Fruit fly (Drosophila melanogaster) whole organism, pupa: ENCODE data around the gene CG31710.

Experiments
- CG10348 ChIP-seq: fragments of 200-800 bp; sonication (Bioruptor generic); IDR thresholded peaks from 2 replicates; pipeline ENCODE4 v1.3.6; 2022; ENCODE audit warnings: missing biosample characterization, missing genetic modification characterization
- CG12605 ChIP-seq: fragments of 200-800 bp; sonication (Bioruptor generic); IDR thresholded peaks from 2 replicates; pipeline ENCODE4 v1.3.6; 2022; ENCODE audit warnings: missing biosample characterization, missing genetic modification characterization
- CG13204 ChIP-seq: fragments of 200-800 bp; sonication (Bioruptor generic); optimal IDR thresholded peaks from 2 replicates; lab custom pipeline; 2018; ENCODE audit warnings: missing biosample characterization, mild to moderate bottlenecking, missing genetic modification characterization, moderate library complexity
- CG14655 ChIP-seq: fragments of 200-800 bp; sonication (Bioruptor generic); optimal IDR thresholded peaks from 3 replicates; lab custom pipeline; 2017; ENCODE audit warnings: mild to moderate bottlenecking, missing biosample characterization, missing genetic modification reagents, missing genetic modification characterization
- CG15710 ChIP-seq: fragments of 200-800 bp; sonication (Bioruptor generic); optimal IDR thresholded peaks from 2 replicates; lab custom pipeline; 2018; ENCODE audit warnings: missing biosample characterization, mild to moderate bottlenecking, missing genetic modification characterization, moderate library complexity
- CG17806 ChIP-seq: fragments of 200-800 bp; sonication (Bioruptor generic); optimal IDR thresholded peaks from 2 replicates; lab custom pipeline; 2018; ENCODE audit warnings: missing biosample characterization, mild to moderate bottlenecking, missing genetic modification characterization, moderate library complexity
- CG32121 ChIP-seq: fragments of 200-800 bp; sonication (Bioruptor generic); IDR thresholded peaks from 2 replicates; pipeline ENCODE4 v1.3.6; 2022; ENCODE audit warnings: missing biosample characterization, missing genetic modification characterization
- CG34367 ChIP-seq: fragments of 200-800 bp; sonication (Bioruptor generic); optimal IDR thresholded peaks from 2 replicates; lab custom pipeline; 2018; ENCODE audit warnings: missing biosample characterization, mild to moderate bottlenecking, missing genetic modification characterization
- CG4496 ChIP-seq: fragments of 200-800 bp; sonication (Bioruptor generic); IDR thresholded peaks from 3 replicates; pipeline ENCODE4 v1.3.6; 2022; ENCODE audit warnings: missing biosample characterization, missing genetic modification characterization
- CG8159 ChIP-seq: fragments of 200-800 bp; sonication (Bioruptor generic); optimal IDR thresholded peaks from 3 replicates; lab custom pipeline; 2018; ENCODE audit warnings: missing biosample characterization, mild to moderate bottlenecking, missing genetic modification characterization, moderate library complexity
- CG8301 ChIP-seq: fragments of 200-800 bp; sonication (Bioruptor generic); optimal IDR thresholded peaks from 2 replicates; lab custom pipeline; 2018; ENCODE audit warnings: missing biosample characterization, mild to moderate bottlenecking, missing genetic modification characterization
- CG9948 ChIP-seq: fragments of 200-800 bp; sonication (Bioruptor generic); optimal IDR thresholded peaks from 2 replicates; lab custom pipeline; 2018; ENCODE audit warnings: missing biosample characterization, mild to moderate bottlenecking, missing genetic modification characterization, moderate library complexity
- D1 ChIP-seq: fragments of 200-800 bp; sonication (Bioruptor generic); optimal IDR thresholded peaks from 2 replicates; lab custom pipeline; 2018; ENCODE audit warnings: missing biosample characterization, mild to moderate bottlenecking, missing genetic modification characterization, moderate library complexity
- EcR ChIP-seq: fragments of 200-800 bp; sonication (Bioruptor generic); optimal IDR thresholded peaks from 3 replicates; lab custom pipeline; 2019; ENCODE audit warnings: missing biosample characterization, missing genetic modification characterization, mild to moderate bottlenecking, moderate library complexity, missing genetic modification reagents
- Ets98B ChIP-seq: fragments of 200-800 bp; sonication (Bioruptor generic); IDR thresholded peaks from 2 replicates; pipeline ENCODE4 v1.3.6; 2022; ENCODE audit warnings: missing biosample characterization, missing genetic modification characterization
- Pif1A ChIP-seq: fragments of 200-800 bp; sonication (Bioruptor generic); optimal IDR thresholded peaks from 3 replicates; lab custom pipeline; 2016; ENCODE audit warnings: missing biosample characterization, missing genetic modification characterization
- Pif1B ChIP-seq: fragments of 200-800 bp; sonication (Bioruptor generic); optimal IDR thresholded peaks from 3 replicates; lab custom pipeline; 2016; ENCODE audit warnings: missing biosample characterization, missing genetic modification characterization
- Snoo ChIP-seq: fragments of 200-800 bp; sonication (Bioruptor generic); optimal IDR thresholded peaks from 3 replicates; lab custom pipeline; 2017; ENCODE audit warnings: missing biosample characterization, mild to moderate bottlenecking, missing genetic modification characterization, inconsistent platforms
- fd96Ca ChIP-seq: fragments of 200-800 bp; sonication (Bioruptor generic); IDR thresholded peaks from 3 replicates; pipeline ENCODE4 v1.3.6; 2022; ENCODE audit warnings: missing biosample characterization, missing genetic modification characterization
- gl ChIP-seq: fragments of 200-800 bp; sonication (Bioruptor generic); optimal IDR thresholded peaks from 2 replicates; lab custom pipeline; 2018; ENCODE audit warnings: missing biosample characterization, mild to moderate bottlenecking, missing genetic modification characterization
- rn ChIP-seq: fragments of 200-800 bp; sonication (Bioruptor generic); IDR thresholded peaks from 2 replicates; pipeline ENCODE4 v1.3.6; 2022; ENCODE audit warnings: missing biosample characterization, missing genetic modification characterization

Gene CG31710

dm6 chr2L:9691230-9691629 lies 14.5 kb downstream of the CG31710 start:
- TF ChIP-seq CG10348 (GFP tag; lab: Robert Waterston, UW) (no peak), gl (tag; lab: Kevin White, UChicago) (no peak), CG12605 (0 out of 2 replicates have a peak, but pooled peaks have one; percentile 25), Pif1B (GFP tag; lab: Kevin White, UChicago) (no peak), CG9948 (tag; lab: Kevin White, UChicago) (no peak), CG14655 (GFP tag; lab: Kevin White, UChicago) (no peak), CG17806 (tag; lab: Kevin White, UChicago) (no peak)

- TF ChIP-seq rn (GFP tag; lab: Robert Waterston, UW) (no peak), EcR (GFP tag; lab: Kevin White, UChicago) (no peak)
Measured at dm6 chr2L:9690550-9691197, 15.1 kb downstream of the CG31710 start.

dm6 chr2L:9685993-9686392 lies 19.8 kb downstream of the CG31710 start:
- TF ChIP-seq EcR (GFP tag; lab: Kevin White, UChicago) (no peak), CG9948 (tag; lab: Kevin White, UChicago) (no peak), CG17806 (tag; lab: Kevin White, UChicago) (no peak)

- TF ChIP-seq CG9948 (tag; lab: Kevin White, UChicago) (no peak), Snoo (tag; lab: Kevin White, UChicago) (no peak), gl (tag; lab: Kevin White, UChicago) (no peak), CG15710 (tag; lab: Kevin White, UChicago) (no peak), CG8159 (tag; lab: Kevin White, UChicago) (no peak), Pif1B (GFP tag; lab: Kevin White, UChicago) (no peak), CG34367 (no peak), Ets98B (GFP tag; lab: Robert Waterston, UW) (no peak), CG32121 (no peak), CG13204 (GFP tag; lab: Kevin White, UChicago) (no peak), D1 (no peak), CG8301 (tag; lab: Kevin White, UChicago) (no peak), CG12605 (no peak)
- TF ChIP-seq, all 21 proteins: peak for 0
Measured at dm6 chr2L:9685184-9685583, 20.6 kb downstream of the CG31710 start.

- TF ChIP-seq EcR (GFP tag; lab: Kevin White, UChicago), result peak; percentile 49
- peak; percentile 2 for TF ChIP-seq CG8159 (tag; lab: Kevin White, UChicago)
- peak; percentile 11 for TF ChIP-seq CG15710 (tag; lab: Kevin White, UChicago)
- TF ChIP-seq CG8301 (tag; lab: Kevin White, UChicago), result no peak
Measured at dm6 chr2L:9684108-9684507, 21.6 kb downstream of the CG31710 start.

- no peak for TF ChIP-seq CG17806 (tag; lab: Kevin White, UChicago)
- no peak for TF ChIP-seq D1
- no peak for TF ChIP-seq CG10348 (GFP tag; lab: Robert Waterston, UW)
- no peak for TF ChIP-seq Ets98B (GFP tag; lab: Robert Waterston, UW)
- TF ChIP-seq, all 21 proteins: peak for 0
Measured at dm6 chr2L:9679789-9680188, 26.0 kb downstream of the CG31710 start.

- TF ChIP-seq CG13204 (GFP tag; lab: Kevin White, UChicago) (no peak), CG10348 (GFP tag; lab: Robert Waterston, UW) (no peak), CG15710 (tag; lab: Kevin White, UChicago) (no peak), CG32121 (no peak), CG8159 (tag; lab: Kevin White, UChicago) (no peak), CG8301 (tag; lab: Kevin White, UChicago) (no peak), CG9948 (tag; lab: Kevin White, UChicago) (no peak)
Measured at dm6 chr2L:9677101-9677500, 28.7 kb downstream of the CG31710 start.

- no peak for TF ChIP-seq CG32121
Measured at dm6 chr2L:9673235-9673634, 32.5 kb downstream of the CG31710 start.

dm6 chr2L:9672246-9672645 lies 33.5 kb downstream of the CG31710 start:
- no peak for TF ChIP-seq rn (GFP tag; lab: Robert Waterston, UW)
- no peak for TF ChIP-seq Ets98B (GFP tag; lab: Robert Waterston, UW)
- TF ChIP-seq Snoo (tag; lab: Kevin White, UChicago), result no peak
- TF ChIP-seq D1, result no peak
- no peak for TF ChIP-seq fd96Ca
- no peak for TF ChIP-seq CG4496 (GFP tag; lab: Robert Waterston, UW)
- TF ChIP-seq CG34367, result no peak
- TF ChIP-seq CG15710 (tag; lab: Kevin White, UChicago), result no peak
- no peak for TF ChIP-seq EcR (GFP tag; lab: Kevin White, UChicago)
- TF ChIP-seq CG8301 (tag; lab: Kevin White, UChicago), result no peak
- TF ChIP-seq CG14655 (GFP tag; lab: Kevin White, UChicago), result no peak
- no peak for TF ChIP-seq Pif1B (GFP tag; lab: Kevin White, UChicago)
- no peak for TF ChIP-seq Pif1A
- TF ChIP-seq CG8159 (tag; lab: Kevin White, UChicago), result no peak
- TF ChIP-seq CG12605, result no peak
- no peak for TF ChIP-seq CG13204 (GFP tag; lab: Kevin White, UChicago)
- no peak for TF ChIP-seq CG10348 (GFP tag; lab: Robert Waterston, UW)
- TF ChIP-seq CG17806 (tag; lab: Kevin White, UChicago), result no peak
- TF ChIP-seq CG32121, result no peak
- no peak for TF ChIP-seq gl (tag; lab: Kevin White, UChicago)
